Fruit fly (Drosophila melanogaster) whole organism, prepupa: ENCODE data around the gene sage.

Experiments
- CG10631 ChIP-seq: fragments of 200-800 bp; sonication (Bioruptor generic); optimal IDR thresholded peaks from 2 replicates; lab custom pipeline; 2016; ENCODE audit warnings: missing biosample characterization, missing genetic modification characterization
- CG10669 ChIP-seq: fragments of 200-800 bp; sonication (Bioruptor generic); optimal IDR thresholded peaks from 3 replicates; lab custom pipeline; 2018; ENCODE audit warnings: missing biosample characterization, mild to moderate bottlenecking, missing genetic modification characterization, moderate library complexity
- CG11294 ChIP-seq: fragments of 200-800 bp; sonication (Bioruptor generic); IDR thresholded peaks from 2 replicates; pipeline ENCODE4 v1.3.6; 2022; ENCODE audit warnings: missing biosample characterization, missing genetic modification characterization
- CG1621 ChIP-seq: fragments of 200-800 bp; sonication (Bioruptor generic); optimal IDR thresholded peaks from 3 replicates; lab custom pipeline; 2018; ENCODE audit warnings: missing biosample characterization, mild to moderate bottlenecking, missing genetic modification characterization
- CG3032 ChIP-seq: fragments of 200-800 bp; optimal IDR thresholded peaks from 2 replicates; lab custom pipeline; 2019; ENCODE audit warnings: missing biosample characterization, mild to moderate bottlenecking, missing genetic modification characterization, moderate library complexity
- CG31627 ChIP-seq: fragments of 200-800 bp; sonication (Bioruptor generic); optimal IDR thresholded peaks from 3 replicates; lab custom pipeline; 2016; ENCODE audit warnings: missing biosample characterization, missing genetic modification characterization
- CG32006 ChIP-seq: fragments of 200-800 bp; sonication (Bioruptor generic); optimal IDR thresholded peaks from 3 replicates; lab custom pipeline; 2017; ENCODE audit warnings: missing biosample characterization, mild to moderate bottlenecking, missing genetic modification characterization
- CG34406 ChIP-seq: fragments of 200-800 bp; sonication (Bioruptor generic); optimal IDR thresholded peaks from 3 replicates; lab custom pipeline; 2016; ENCODE audit warnings: missing biosample characterization, missing genetic modification characterization
- CG4318 ChIP-seq: fragments of 200-800 bp; sonication (Bioruptor generic); optimal IDR thresholded peaks from 3 replicates; lab custom pipeline; 2017; ENCODE audit warnings: missing biosample characterization, mild to moderate bottlenecking, missing genetic modification characterization
- CG6163 ChIP-seq: fragments of 200-800 bp; sonication (Bioruptor generic); IDR thresholded peaks from 3 replicates; pipeline ENCODE4 v1.3.6; 2022; ENCODE audit warnings: missing biosample characterization, missing genetic modification characterization
- CG6276 ChIP-seq: fragments of 200-800 bp; sonication (Bioruptor generic); optimal IDR thresholded peaks from 2 replicates; lab custom pipeline; 2017; ENCODE audit warnings: missing biosample characterization, mild to moderate bottlenecking, missing genetic modification characterization
- CG6792 ChIP-seq: fragments of 200-800 bp; sonication (Bioruptor generic); optimal IDR thresholded peaks from 3 replicates; lab custom pipeline; 2016; ENCODE audit warnings: missing biosample characterization, missing genetic modification characterization
- CG6808 ChIP-seq: fragments of 200-800 bp; sonication (Bioruptor generic); optimal IDR thresholded peaks from 3 replicates; lab custom pipeline; 2017; ENCODE audit warnings: missing biosample characterization, missing genetic modification characterization, mild to moderate bottlenecking, moderate library complexity, missing genetic modification reagents
- CG7368 ChIP-seq: fragments of 200-800 bp; sonication (Bioruptor generic); optimal IDR thresholded peaks from 3 replicates; lab custom pipeline; 2016; ENCODE audit warnings: missing biosample characterization, missing genetic modification characterization
- CG8119 ChIP-seq: fragments of 200-800 bp; sonication (Bioruptor generic); IDR thresholded peaks from 3 replicates; pipeline ENCODE4 v1.3.6; 2022; ENCODE audit warnings: missing biosample characterization, missing genetic modification characterization
- Eip75B ChIP-seq: fragments of 200-800 bp; sonication (Bioruptor generic); optimal IDR thresholded peaks from 3 replicates; lab custom pipeline; 2016; ENCODE audit warnings: missing biosample characterization, missing genetic modification characterization
- Eip78C ChIP-seq: fragments of 200-800 bp; sonication (Bioruptor generic); peaks from one replicate; lab custom pipeline; 2016; ENCODE audit warnings: missing biosample characterization, missing genetic modification characterization
- Eip93F ChIP-seq: fragments of 200-800 bp; sonication (Bioruptor generic); optimal IDR thresholded peaks from 2 replicates; lab custom pipeline; 2016; ENCODE audit warnings: missing biosample characterization, mild to moderate bottlenecking, missing genetic modification characterization
- Ets96B ChIP-seq: fragments of 200-800 bp; optimal IDR thresholded peaks from 2 replicates; lab custom pipeline; 2019; ENCODE audit warnings: missing biosample characterization, mild to moderate bottlenecking, missing genetic modification characterization, moderate library complexity
- Hr39 ChIP-seq: fragments of 200-800 bp; sonication (Bioruptor generic); optimal IDR thresholded peaks from 2 replicates; lab custom pipeline; 2016; ENCODE audit warnings: missing biosample characterization, missing genetic modification characterization
- Hr4 ChIP-seq: fragments of 200-800 bp; sonication (Bioruptor generic); optimal IDR thresholded peaks from 3 replicates; lab custom pipeline; 2016; ENCODE audit warnings: missing biosample characterization, missing genetic modification characterization
- Lpt ChIP-seq: fragments of 200-800 bp; sonication (Bioruptor generic); optimal IDR thresholded peaks from 3 replicates; lab custom pipeline; 2016; ENCODE audit warnings: missing biosample characterization, missing genetic modification characterization
- Met ChIP-seq: fragments of 200-800 bp; sonication (Bioruptor generic); optimal IDR thresholded peaks from 3 replicates; lab custom pipeline; 2016; ENCODE audit warnings: missing biosample characterization, missing genetic modification characterization
- OdsH ChIP-seq: fragments of 200-800 bp; sonication (Bioruptor generic); optimal IDR thresholded peaks from 3 replicates; lab custom pipeline; 2016; ENCODE audit warnings: missing biosample characterization, missing genetic modification characterization
- Sox14 ChIP-seq: fragments of 200-800 bp; sonication (Bioruptor generic); optimal IDR thresholded peaks from 3 replicates; lab custom pipeline; 2016; ENCODE audit warnings: missing biosample characterization, missing genetic modification characterization
- Sox15 ChIP-seq: fragments of 200-800 bp; sonication (Bioruptor generic); optimal IDR thresholded peaks from 3 replicates; lab custom pipeline; 2016; ENCODE audit warnings: missing biosample characterization, missing genetic modification characterization
- achi ChIP-seq: fragments of 200-800 bp; sonication (Bioruptor generic); optimal IDR thresholded peaks from 3 replicates; lab custom pipeline; 2016; ENCODE audit warnings: missing biosample characterization, missing genetic modification characterization
- acj6 ChIP-seq: fragments of 200-800 bp; sonication (Bioruptor generic); optimal IDR thresholded peaks from 3 replicates; lab custom pipeline; 2016; ENCODE audit warnings: missing biosample characterization, missing genetic modification characterization
- cyc ChIP-seq: fragments of 200-800 bp; sonication (Bioruptor generic); optimal IDR thresholded peaks from 3 replicates; lab custom pipeline; 2016; ENCODE audit warnings: missing biosample characterization, missing genetic modification characterization
- dac ChIP-seq: fragments of 200-800 bp; sonication (Bioruptor generic); optimal IDR thresholded peaks from 2 replicates; lab custom pipeline; 2017; ENCODE audit warnings: missing biosample characterization, mild to moderate bottlenecking, missing genetic modification characterization
- esn ChIP-seq: fragments of 200-800 bp; sonication (Bioruptor generic); optimal IDR thresholded peaks from 2 replicates; lab custom pipeline; 2016; ENCODE audit warnings: missing biosample characterization, mild to moderate bottlenecking, missing genetic modification characterization, moderate library complexity
- fd59A ChIP-seq: fragments of 200-800 bp; sonication (Bioruptor generic); optimal IDR thresholded peaks from 2 replicates; lab custom pipeline; 2017; ENCODE audit warnings: missing biosample characterization, mild to moderate bottlenecking, missing genetic modification characterization, missing genetic modification reagents
- fkh ChIP-seq: fragments of 200-800 bp; sonication (Bioruptor generic); optimal IDR thresholded peaks from 3 replicates; lab custom pipeline; 2017; ENCODE audit warnings: missing biosample characterization, mild to moderate bottlenecking, missing genetic modification characterization, moderate library complexity
- lz ChIP-seq: fragments of 200-800 bp; sonication (Bioruptor generic); optimal IDR thresholded peaks from 3 replicates; lab custom pipeline; 2016; ENCODE audit warnings: missing biosample characterization, missing genetic modification characterization
- net ChIP-seq: fragments of 200-800 bp; sonication (Bioruptor generic); optimal IDR thresholded peaks from 3 replicates; lab custom pipeline; 2016; ENCODE audit warnings: missing biosample characterization, missing genetic modification characterization
- pdm3 ChIP-seq: fragments of 200-800 bp; sonication (Bioruptor generic); optimal IDR thresholded peaks from 3 replicates; lab custom pipeline; 2016; ENCODE audit warnings: missing biosample characterization, missing genetic modification characterization
- salr ChIP-seq, 2 experiments: fragments of 200-800 bp; sonication (Bioruptor generic); optimal IDR thresholded peaks; 3 replicates each; lab custom pipeline; 2016 to 2018; ENCODE audit warnings: missing biosample characterization in 2 of 2, missing genetic modification characterization in 2 of 2, mild to moderate bottlenecking in 1 of 2
- spab ChIP-seq: fragments of 200-800 bp; sonication (Bioruptor generic); optimal IDR thresholded peaks from 2 replicates; lab custom pipeline; 2017; ENCODE audit warnings: missing biosample characterization, mild to moderate bottlenecking, missing genetic modification characterization, missing genetic modification reagents
- ss ChIP-seq, 2 experiments: fragments of 200-800 bp; sonication (Bioruptor generic); optimal IDR thresholded peaks; 2 replicates in 1 of 2; 3 replicates in 1 of 2; lab custom pipeline; 2017 to 2018; ENCODE audit warnings: mild to moderate bottlenecking in 2 of 2, missing biosample characterization in 2 of 2, missing genetic modification characterization in 2 of 2, moderate library complexity in 1 of 2
- topi ChIP-seq: fragments of 200-800 bp; sonication (Bioruptor generic); optimal IDR thresholded peaks from 3 replicates; lab custom pipeline; 2016; ENCODE audit warnings: missing biosample characterization, missing genetic modification characterization

sage gene

DNA sequence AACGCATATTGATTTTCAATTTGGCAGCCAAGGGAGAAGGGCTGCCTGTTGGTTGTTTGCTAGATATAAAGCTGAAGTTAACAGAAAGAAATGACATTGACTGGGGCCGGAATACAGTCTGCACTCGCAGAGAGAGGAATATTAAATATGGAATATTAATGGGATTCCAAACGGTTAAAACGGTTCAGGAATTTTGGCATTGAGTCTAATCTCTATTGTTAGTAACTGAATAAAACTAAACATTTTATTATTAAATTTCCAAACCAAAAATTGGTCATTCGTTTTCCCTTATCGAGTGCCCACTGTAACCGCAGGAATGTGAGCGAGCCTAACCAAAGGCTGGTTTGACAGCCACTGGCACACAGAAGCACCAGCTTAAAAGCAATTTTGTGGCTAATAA is 50.9 kb downstream of the sage start:
- peak; percentile 56 for TF ChIP-seq Eip78C (GFP tag; lab: Kevin White, UChicago)
- no peak for TF ChIP-seq CG6276 (GFP tag; lab: Kevin White, UChicago)
- peak; percentile 18 for TF ChIP-seq Hr39
- TF ChIP-seq acj6 (GFP tag; lab: Kevin White, UChicago), result peak; percentile 28
- peak; percentile 48 for TF ChIP-seq CG32006 (GFP tag; lab: Kevin White, UChicago)
- TF ChIP-seq Ets96B (tag; lab: Kevin White, UChicago), result peak; percentile 8
- TF ChIP-seq Sox14, result peak; percentile 29
- no peak for TF ChIP-seq spab (GFP tag; lab: Kevin White, UChicago)
- no peak for TF ChIP-seq Sox15 (GFP tag; lab: Kevin White, UChicago)
- no peak for TF ChIP-seq fkh (GFP tag; lab: Kevin White, UChicago)
- TF ChIP-seq Lpt (GFP tag; lab: Kevin White, UChicago), result no peak
- TF ChIP-seq net (GFP tag; lab: Kevin White, UChicago), result no peak
- TF ChIP-seq CG31627 (GFP tag; lab: Kevin White, UChicago), result peak; percentile 20
- no peak for TF ChIP-seq ss (GFP tag; optimal IDR thresholded peaks at IDR 0.05; lab: Kevin White, UChicago)
- peak; percentile 22 for TF ChIP-seq Eip75B (GFP tag; lab: Kevin White, UChicago)
- TF ChIP-seq CG6163 (GFP tag; lab: Robert Waterston, UW), result 0 out of 3 replicates have a peak, but pooled peaks have one; percentile 47
- peak; percentile 35 for TF ChIP-seq CG10631 (GFP tag; lab: Kevin White, UChicago)
- no peak for TF ChIP-seq CG4318 (GFP tag; lab: Kevin White, UChicago)
- TF ChIP-seq achi (GFP tag; lab: Kevin White, UChicago), result no peak
- TF ChIP-seq Hr4 (GFP tag; lab: Kevin White, UChicago), result peak; percentile 22
- peak; percentile 34 for TF ChIP-seq OdsH (GFP tag; lab: Kevin White, UChicago)
- TF ChIP-seq cyc (GFP tag; lab: Kevin White, UChicago), result peak; percentile 27
- peak in 1 of 2 experiments; percentile 1 for TF ChIP-seq salr (GFP tag; optimal IDR thresholded peaks at IDR 0.05; lab: Kevin White, UChicago)
- peak; percentile 33 for TF ChIP-seq lz (GFP tag; lab: Kevin White, UChicago)
- 0 out of 3 replicates have a peak, but pooled peaks have one; percentile 35 for TF ChIP-seq CG8119 (GFP tag; lab: Robert Waterston, UW)
- TF ChIP-seq CG34406 (GFP tag; lab: Kevin White, UChicago), result no peak
- TF ChIP-seq CG6808 (GFP tag; lab: Kevin White, UChicago), result peak; percentile 14
- TF ChIP-seq CG11294 (GFP tag; lab: Robert Waterston, UW), result no peak
- TF ChIP-seq CG7368 (GFP tag; lab: Kevin White, UChicago), result no peak
- TF ChIP-seq Eip93F (GFP tag; lab: Kevin White, UChicago), result no peak
- no peak for TF ChIP-seq fd59A (GFP tag; lab: Kevin White, UChicago)
- TF ChIP-seq topi (GFP tag; lab: Kevin White, UChicago), result peak; percentile 36
- TF ChIP-seq CG1621 (tag; lab: Kevin White, UChicago), result no peak
- TF ChIP-seq pdm3, result peak; percentile 27
- TF ChIP-seq esn (GFP tag; lab: Kevin White, UChicago), result no peak
- TF ChIP-seq CG6792 (GFP tag; lab: Kevin White, UChicago), result peak; percentile 20
- no peak for TF ChIP-seq dac (GFP tag; lab: Kevin White, UChicago)
- TF ChIP-seq Met (GFP tag; lab: Kevin White, UChicago), result peak; percentile 21
- peak; percentile 9 for TF ChIP-seq CG3032
- peak; percentile 32 for TF ChIP-seq CG10669 (GFP tag; lab: Kevin White, UChicago)
